Worm (Caenorhabditis elegans) whole organism, young adult: ENCODE results near the gene srw-84.

ENCODE experiments used
- B0261.1 ChIP-seq: sonication (generic microtip); optimal IDR thresholded peaks from 2 replicates; lab custom pipeline; 2016; ENCODE audit warnings: mild to moderate bottlenecking, missing genetic modification characterization, moderate library complexity, missing compliant biosample characterization
- C17E4.6 ChIP-seq: fragments of 200-800 bp; sonication (Bioruptor generic); IDR thresholded peaks from 2 replicates; pipeline ENCODE4 v1.3.6; 2022; ENCODE audit warnings: missing genetic modification reagents, missing genetic modification characterization, missing compliant biosample characterization
- ama-1 ChIP-seq, 3 experiments: fragments of 150-350 bp in 1 of 3; sonication (generic microtip) in 2 of 3; optimal IDR thresholded peaks; 2 replicates each; lab custom pipeline; 2014 to 2018; ENCODE audit warnings: missing biosample characterization in 2 of 3, missing genetic modification characterization in 2 of 3, missing genetic modification reagents in 2 of 3
- cebp-2 ChIP-seq: fragments of 200-800 bp; sonication (Bioruptor generic); IDR thresholded peaks from 2 replicates; pipeline ENCODE4 v1.3.6; 2022; ENCODE audit warnings: missing genetic modification characterization, missing compliant biosample characterization
- ceh-100 ChIP-seq: fragments of 200-800 bp; sonication (Bioruptor generic); IDR thresholded peaks from 2 replicates; pipeline ENCODE4 v1.3.6; 2022; ENCODE audit warnings: missing genetic modification reagents, missing genetic modification characterization, missing compliant biosample characterization
- ceh-91 ChIP-seq: fragments of 200-800 bp; sonication (Bioruptor generic); IDR thresholded peaks from 2 replicates; pipeline ENCODE4 v1.3.6; 2022; ENCODE audit warnings: missing genetic modification reagents, missing genetic modification characterization, missing compliant biosample characterization
- let-526 ChIP-seq: fragments of 200-800 bp; sonication (Bioruptor generic); IDR thresholded peaks from 2 replicates; pipeline ENCODE4 v1.3.6; 2022; ENCODE audit warnings: missing genetic modification reagents, missing genetic modification characterization, missing compliant biosample characterization
- rec-8 ChIP-seq, 2 experiments: sonication (generic microtip); optimal IDR thresholded peaks; 2 replicates each; lab custom pipeline; 2016; ENCODE audit warnings: mild to moderate bottlenecking in 2 of 2, missing genetic modification characterization in 2 of 2, missing genetic modification reagents in 2 of 2, missing genotype in 2 of 2, missing biosample characterization in 1 of 2, missing compliant biosample characterization in 1 of 2, moderate library complexity in 1 of 2
- tbp1 ChIP-seq: fragments of 200-800 bp; sonication (Bioruptor generic); optimal IDR thresholded peaks from 2 replicates; lab custom pipeline; 2018; ENCODE audit warnings: mild to moderate bottlenecking, missing genetic modification characterization, missing compliant biosample characterization
- xnd-1 ChIP-seq: sonication (generic microtip); optimal IDR thresholded peaks from 2 replicates; lab custom pipeline; 2016; ENCODE audit warnings: missing genotype, missing genetic modification reagents, missing genetic modification characterization, missing compliant biosample characterization

DNA sequence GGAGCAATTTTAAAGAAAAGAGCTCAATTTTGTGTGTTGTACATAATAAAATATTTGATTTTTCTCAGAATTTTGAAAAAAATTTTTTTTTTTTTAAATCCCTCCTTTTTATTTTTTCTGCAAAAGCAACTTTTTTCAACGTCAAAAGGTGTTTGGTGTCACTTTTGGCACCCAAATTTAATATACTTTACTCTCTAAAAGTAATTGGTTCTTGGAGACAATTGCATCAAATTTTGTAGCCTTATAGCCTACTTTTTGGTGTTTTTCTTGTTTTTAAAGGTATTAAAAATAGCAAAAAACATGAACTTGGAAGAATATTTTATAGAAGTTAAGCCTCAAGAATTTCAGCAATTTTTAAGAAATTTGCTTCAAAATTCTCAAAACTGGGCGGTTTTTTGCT is at the start of gene srw-84:
- no peak for TF ChIP-seq ceh-91 (GFP tag; lab: Robert Waterston, UW)
- TF ChIP-seq B0261.1 (tag; lab: Kevin White, UChicago), result no peak
- no peak for TF ChIP-seq let-526
- TF ChIP-seq ceh-100, result no peak
- no peak for TF ChIP-seq rec-8 (tag; optimal IDR thresholded peaks at IDR 0.05; lab: Kevin White, UChicago)
- TF ChIP-seq cebp-2 (GFP tag; lab: Robert Waterston, UW), result no peak
- TF ChIP-seq ama-1 (optimal IDR thresholded peaks at IDR 0.05; lab: Kevin White, UChicago), result no peak
- TF ChIP-seq ama-1 (GFP tag; optimal IDR thresholded peaks at IDR 0.05; lab: Kevin White, UChicago), result no peak
- TF ChIP-seq xnd-1 (tag; lab: Kevin White, UChicago), result no peak
- TF ChIP-seq C17E4.6 (GFP tag; lab: Robert Waterston, UW), result no peak
- TF ChIP-seq tbp1 (GFP tag; lab: Kevin White, UChicago), result no peak
